Fruit fly (Drosophila melanogaster) whole organism, embryonic: ENCODE results near the gene CG15170.

ENCODE experiments used
- Aef1 ChIP-seq: fragments of 200-800 bp; sonication (Bioruptor generic); IDR thresholded peaks from 3 replicates; pipeline ENCODE4 v1.3.6; 2022; ENCODE audit warnings: missing biosample characterization, missing genetic modification characterization
- C15 ChIP-seq: fragments of 200-800 bp; sonication (Bioruptor generic); IDR thresholded peaks from 3 replicates; pipeline ENCODE4 v1.3.6; 2022; ENCODE audit warnings: missing biosample characterization, missing genetic modification characterization
- CG10147 ChIP-seq: fragments of 200-800 bp; sonication (Bioruptor generic); optimal IDR thresholded peaks from 2 replicates; lab custom pipeline; 2019; ENCODE audit warnings: missing biosample characterization, mild to moderate bottlenecking, missing genetic modification characterization, moderate library complexity
- CG10366 ChIP-seq: fragments of 200-800 bp; sonication (Bioruptor generic); IDR thresholded peaks from 2 replicates; pipeline ENCODE4 v1.3.6; 2022; ENCODE audit warnings: missing biosample characterization, missing genetic modification characterization
- CG11504 ChIP-seq: fragments of 200-800 bp; sonication (Bioruptor generic); optimal IDR thresholded peaks from 3 replicates; lab custom pipeline; 2019; ENCODE audit warnings: missing biosample characterization, mild to moderate bottlenecking, missing genetic modification characterization, moderate library complexity
- CG1233 ChIP-seq: fragments of 200-800 bp; sonication (Bioruptor generic); optimal IDR thresholded peaks from 4 replicates; lab custom pipeline; 2018; ENCODE audit warnings: missing biosample characterization, mild to moderate bottlenecking, missing genetic modification characterization
- CG12659 ChIP-seq: fragments of 200-800 bp; sonication (Bioruptor generic); optimal IDR thresholded peaks from 3 replicates; lab custom pipeline; 2017; ENCODE audit warnings: mild to moderate bottlenecking, missing biosample characterization, missing genetic modification reagents, missing genetic modification characterization
- CG12942 ChIP-seq: fragments of 200-800 bp; sonication (Bioruptor generic); optimal IDR thresholded peaks from 3 replicates; lab custom pipeline; 2016; ENCODE audit warnings: missing biosample characterization, missing genetic modification characterization
- CG13775 ChIP-seq: fragments of 200-800 bp; sonication (Bioruptor generic); optimal IDR thresholded peaks from 3 replicates; lab custom pipeline; 2017; ENCODE audit warnings: missing biosample characterization, mild to moderate bottlenecking, missing genetic modification characterization
- CG1529 ChIP-seq: fragments of 200-800 bp; sonication (Bioruptor generic); optimal IDR thresholded peaks from 3 replicates; lab custom pipeline; 2018; ENCODE audit warnings: missing biosample characterization, missing genetic modification characterization
- CG15479 ChIP-seq: fragments of 200-800 bp; sonication (Bioruptor generic); optimal IDR thresholded peaks from 3 replicates; lab custom pipeline; 2019; ENCODE audit warnings: missing biosample characterization, mild to moderate bottlenecking, missing genetic modification characterization, moderate library complexity
- CG15696 ChIP-seq: fragments of 200-800 bp; sonication (Bioruptor generic); optimal IDR thresholded peaks from 2 replicates; lab custom pipeline; 2019; ENCODE audit warnings: missing biosample characterization, mild to moderate bottlenecking, missing genetic modification characterization, moderate library complexity
- CG18262 ChIP-seq: fragments of 200-800 bp; optimal IDR thresholded peaks from 3 replicates; lab custom pipeline; 2019; ENCODE audit warnings: missing biosample characterization, mild to moderate bottlenecking, missing genetic modification characterization, moderate library complexity
- CG30403 ChIP-seq: fragments of 200-800 bp; sonication (Bioruptor generic); optimal IDR thresholded peaks from 3 replicates; lab custom pipeline; 2016; ENCODE audit warnings: missing biosample characterization, missing genetic modification characterization
- CG30431 ChIP-seq: fragments of 200-800 bp; sonication (Bioruptor generic); optimal IDR thresholded peaks from 2 replicates; lab custom pipeline; 2017; ENCODE audit warnings: missing biosample characterization, missing genetic modification characterization
- CG32767 ChIP-seq: fragments of 200-800 bp; sonication (Bioruptor generic); IDR thresholded peaks from 2 replicates; pipeline ENCODE4 v1.3.6; 2022; ENCODE audit warnings: missing biosample characterization, missing genetic modification characterization
- CG5953 ChIP-seq: fragments of 200-800 bp; sonication (Bioruptor generic); IDR thresholded peaks from 2 replicates; pipeline ENCODE4 v1.3.6; 2022; ENCODE audit warnings: missing biosample characterization, missing genetic modification characterization
- CG7786 ChIP-seq: fragments of 200-800 bp; sonication (Bioruptor generic); optimal IDR thresholded peaks from 2 replicates; lab custom pipeline; 2016; ENCODE audit warnings: missing biosample characterization, missing genetic modification characterization
- CG9727 ChIP-seq: fragments of 200-800 bp; sonication (Bioruptor generic); optimal IDR thresholded peaks from 3 replicates; lab custom pipeline; 2017; ENCODE audit warnings: missing biosample characterization, mild to moderate bottlenecking, missing genetic modification characterization
- CG9817 ChIP-seq: fragments of 200-800 bp; sonication (Bioruptor generic); optimal IDR thresholded peaks from 2 replicates; lab custom pipeline; 2018; ENCODE audit warnings: missing biosample characterization, mild to moderate bottlenecking, missing genetic modification characterization, moderate library complexity
- Dip3 ChIP-seq: fragments of 200-800 bp; sonication (Bioruptor generic); optimal IDR thresholded peaks from 3 replicates; lab custom pipeline; 2016; ENCODE audit warnings: missing biosample characterization, missing genetic modification characterization
- Eip74EF ChIP-seq, 2 experiments: fragments of 200-800 bp in 1 of 2; fragments of >200 bp in 1 of 2; sonication (Bioruptor generic) in 1 of 2; optimal IDR thresholded peaks; 2 replicates each; lab custom pipeline; 2017 to 2019; ENCODE audit warnings: missing biosample characterization in 2 of 2, missing genetic modification characterization in 2 of 2, mild to moderate bottlenecking in 1 of 2, moderate library complexity in 1 of 2
- Gug ChIP-seq: fragments of 200-800 bp; sonication (Bioruptor generic); IDR thresholded peaks from 4 replicates; pipeline ENCODE4 v1.3.6; 2022; ENCODE audit warnings: missing biosample characterization, missing genetic modification characterization
- H2.0 ChIP-seq: fragments of 200-800 bp; sonication (Bioruptor generic); IDR thresholded peaks from 2 replicates; pipeline ENCODE4 v1.3.6; 2022; ENCODE audit warnings: missing biosample characterization, missing genetic modification characterization
- HLH3B ChIP-seq: fragments of 200-800 bp; sonication (Bioruptor generic); IDR thresholded peaks from 2 replicates; pipeline ENCODE4 v1.3.6; 2022; ENCODE audit warnings: missing biosample characterization, missing genetic modification characterization
- HLH54F ChIP-seq: fragments of 200-800 bp; sonication (Bioruptor generic); optimal IDR thresholded peaks from 3 replicates; lab custom pipeline; 2016; ENCODE audit warnings: missing biosample characterization, missing genetic modification characterization
- Hand ChIP-seq: fragments of 200-800 bp; sonication (Bioruptor generic); optimal IDR thresholded peaks from 2 replicates; lab custom pipeline; 2017; ENCODE audit warnings: mild to moderate bottlenecking, missing biosample characterization, missing genetic modification reagents, missing genetic modification characterization
- Jarid2 ChIP-seq: fragments of 200-800 bp; sonication (Bioruptor generic); optimal IDR thresholded peaks from 3 replicates; lab custom pipeline; 2017; ENCODE audit warnings: mild to moderate bottlenecking, missing biosample characterization, missing genetic modification reagents, missing genetic modification characterization
- Lhr ChIP-seq: fragments of 200-800 bp; sonication (Bioruptor generic); optimal IDR thresholded peaks from 3 replicates; lab custom pipeline; 2017; ENCODE audit warnings: mild to moderate bottlenecking, missing biosample characterization, missing genetic modification reagents, missing genetic modification characterization
- Mad ChIP-seq: fragments of 200-800 bp; sonication (Bioruptor generic); optimal IDR thresholded peaks from 2 replicates; lab custom pipeline; 2016; ENCODE audit warnings: missing biosample characterization, missing genetic modification characterization
- Mrtf ChIP-seq: fragments of 200-800 bp; sonication (Bioruptor generic); IDR thresholded peaks from 3 replicates; pipeline ENCODE4 v1.3.6; 2022; ENCODE audit warnings: missing biosample characterization, missing genetic modification characterization
- PHDP ChIP-seq: fragments of 200-800 bp; sonication (Bioruptor generic); optimal IDR thresholded peaks from 3 replicates; lab custom pipeline; 2018; ENCODE audit warnings: missing biosample characterization, mild to moderate bottlenecking, missing genetic modification characterization, moderate library complexity
- Ptx1 ChIP-seq: fragments of 200-800 bp; sonication (Bioruptor generic); IDR thresholded peaks from 2 replicates; pipeline ENCODE4 v1.3.6; 2022; ENCODE audit warnings: missing biosample characterization, missing genetic modification characterization
- Tbp ChIP-seq: fragments of >200 bp; optimal IDR thresholded peaks from 2 replicates; lab custom pipeline; 2018; ENCODE audit warnings: missing biosample characterization, missing genetic modification characterization
- Xrp1 ChIP-seq: fragments of 200-800 bp; sonication (Bioruptor generic); IDR thresholded peaks from 2 replicates; pipeline ENCODE4 v1.3.6; 2022; ENCODE audit warnings: missing biosample characterization, missing genetic modification characterization
- abd-A ChIP-seq: fragments of 200-800 bp; sonication (Bioruptor generic); optimal IDR thresholded peaks from 3 replicates; lab custom pipeline; 2019; ENCODE audit warnings: missing biosample characterization, mild to moderate bottlenecking, missing genetic modification characterization, moderate library complexity
- caup ChIP-seq: fragments of 200-800 bp; sonication (Bioruptor generic); optimal IDR thresholded peaks from 3 replicates; lab custom pipeline; 2017; ENCODE audit warnings: missing biosample characterization, mild to moderate bottlenecking, missing genetic modification characterization, moderate library complexity; ENCODE audit not compliant: severe bottlenecking
- chif ChIP-seq, 2 experiments: fragments of 200-800 bp; sonication (Bioruptor generic); optimal IDR thresholded peaks; 3 replicates each; lab custom pipeline; 2016; ENCODE audit warnings: missing biosample characterization in 2 of 2, missing genetic modification characterization in 2 of 2
- crp ChIP-seq, 2 experiments: fragments of 200-800 bp; sonication (Bioruptor generic); optimal IDR thresholded peaks; 2 replicates in 1 of 2; 3 replicates in 1 of 2; lab custom pipeline; 2017; ENCODE audit warnings: missing biosample characterization in 2 of 2, missing genetic modification characterization in 2 of 2, mild to moderate bottlenecking in 1 of 2, moderate library complexity in 1 of 2
- dpn ChIP-seq, 2 experiments: fragments of 200-800 bp; sonication (Bioruptor generic); optimal IDR thresholded peaks; 3 replicates each; lab custom pipeline; 2016; ENCODE audit warnings: missing biosample characterization in 2 of 2, missing genetic modification characterization in 2 of 2
- dysf ChIP-seq: fragments of 200-800 bp; sonication (Bioruptor generic); IDR thresholded peaks from 3 replicates; pipeline ENCODE4 v1.3.6; 2022; ENCODE audit warnings: missing biosample characterization, missing genetic modification characterization
- ems ChIP-seq: fragments of 200-800 bp; sonication (Bioruptor generic); optimal IDR thresholded peaks from 3 replicates; lab custom pipeline; 2016; ENCODE audit warnings: missing biosample characterization, missing genetic modification characterization
- en ChIP-seq: fragments of 200-800 bp; sonication (Bioruptor generic); optimal IDR thresholded peaks from 2 replicates; lab custom pipeline; 2016; ENCODE audit warnings: missing biosample characterization, missing genetic modification characterization
- gem ChIP-seq: fragments of 200-800 bp; sonication (Bioruptor generic); optimal IDR thresholded peaks from 2 replicates; lab custom pipeline; 2019; ENCODE audit warnings: missing biosample characterization, mild to moderate bottlenecking, missing genetic modification characterization, moderate library complexity
- ham ChIP-seq: fragments of 200-800 bp; sonication (Bioruptor generic); IDR thresholded peaks from 2 replicates; pipeline ENCODE4 v1.3.6; 2022; ENCODE audit warnings: missing biosample characterization, missing genetic modification characterization
- oc ChIP-seq: fragments of 200-800 bp; sonication (Bioruptor generic); optimal IDR thresholded peaks from 2 replicates; lab custom pipeline; 2018; ENCODE audit warnings: missing biosample characterization, mild to moderate bottlenecking, missing genetic modification characterization, moderate library complexity
- toy ChIP-seq: fragments of 200-800 bp; sonication (Bioruptor generic); IDR thresholded peaks from 2 replicates; pipeline ENCODE4 v1.3.6; 2022; ENCODE audit warnings: missing biosample characterization, missing genetic modification characterization

Gene CG15170

dm6 chr2L:19021278-19022220, 31.5 kb upstream of the CG15170 start (continued):
- TF ChIP-seq abd-A (peak; percentile 94), ham (GFP tag; lab: Robert Waterston, UW) (no peak), CG9817 (tag; lab: Kevin White, UChicago) (peak; percentile 75), Hand (GFP tag; lab: Kevin White, UChicago) (peak; percentile 91), H2.0 (GFP tag; lab: Robert Waterston, UW) (no peak; the same call in 1 of the 2 replicates), CG32767 (GFP tag; lab: Robert Waterston, UW) (peak; percentile 74; the same call in 1 of the 2 replicates), CG1233 (GFP tag; lab: Kevin White, UChicago) (peak; percentile 65), Mad (peak; percentile 25), caup (peak; percentile 74), CG15696 (tag; lab: Kevin White, UChicago) (peak; percentile 8), Lhr (GFP tag; lab: Kevin White, UChicago) (peak; percentile 36), CG18262 (tag; lab: Kevin White, UChicago) (peak; percentile 82), dpn (GFP tag; optimal IDR thresholded peaks at IDR 0.05; lab: Kevin White, UChicago) (peak; percentile 4 to 72), CG13775 (GFP tag; lab: Kevin White, UChicago) (peak; percentile 68), CG5953 (GFP tag; lab: Robert Waterston, UW) (no peak), CG9727 (GFP tag; lab: Kevin White, UChicago) (peak; percentile 74), Jarid2 (GFP tag; lab: Kevin White, UChicago) (peak; percentile 41), chif (GFP tag; optimal IDR thresholded peaks at IDR 0.05; lab: Kevin White, UChicago) (peak; percentile 1 to 50), Xrp1 (GFP tag; lab: Robert Waterston, UW) (peak; percentile 79), CG10147 (GFP tag; lab: Kevin White, UChicago) (peak; percentile 86), ems (GFP tag; lab: Kevin White, UChicago) (peak; percentile 43), toy (GFP tag; lab: Robert Waterston, UW) (no peak), Aef1 (peak; percentile 41; the same call in 2 of the 3 replicates), CG12659 (GFP tag; lab: Kevin White, UChicago) (peak; percentile 85), oc (tag; lab: Kevin White, UChicago) (peak; percentile 52), crp (GFP tag; optimal IDR thresholded peaks at IDR 0.05; lab: Kevin White, UChicago) (peak in 1 of 2 experiments; percentile 34), CG1529 (GFP tag; lab: Kevin White, UChicago) (peak; percentile 85), C15 (GFP tag; lab: Robert Waterston, UW) (no peak), HLH54F (GFP tag; lab: Kevin White, UChicago) (peak; percentile 51), Tbp (GFP tag; lab: Kevin White, UChicago) (no peak), en (GFP tag; lab: Kevin White, UChicago) (no peak), dysf (peak; percentile 87), Ptx1 (GFP tag; lab: Robert Waterston, UW) (peak; percentile 86), gem (tag; lab: Kevin White, UChicago) (peak; percentile 90), Dip3 (GFP tag; lab: Kevin White, UChicago) (no peak), PHDP (tag; lab: Kevin White, UChicago) (peak; percentile 85), Gug (GFP tag; lab: Robert Waterston, UW) (peak; percentile 53; the same call in 1 of the 4 replicates), CG15479 (no peak), CG10366 (GFP tag; lab: Robert Waterston, UW) (peak; percentile 71), CG30403 (GFP tag; lab: Kevin White, UChicago) (peak; percentile 80), CG12942 (GFP tag; lab: Kevin White, UChicago) (peak; percentile 56), Mrtf (GFP tag; lab: Robert Waterston, UW) (0 out of 3 replicates have a peak, but pooled peaks have one; percentile 26), CG7786 (GFP tag; lab: Kevin White, UChicago) (no peak), CG11504 (peak; percentile 86), Eip74EF (GFP tag; optimal IDR thresholded peaks at IDR 0.05; lab: Kevin White, UChicago) (peak in 1 of 2 experiments; percentile 80), CG30431 (GFP tag; lab: Kevin White, UChicago) (peak; percentile 69), HLH3B (GFP tag; lab: Robert Waterston, UW) (peak; percentile 58; the same call in 1 of the 2 replicates)
